Worm (Caenorhabditis elegans): ENCODE data around the gene T05G5.4.

DNA sequence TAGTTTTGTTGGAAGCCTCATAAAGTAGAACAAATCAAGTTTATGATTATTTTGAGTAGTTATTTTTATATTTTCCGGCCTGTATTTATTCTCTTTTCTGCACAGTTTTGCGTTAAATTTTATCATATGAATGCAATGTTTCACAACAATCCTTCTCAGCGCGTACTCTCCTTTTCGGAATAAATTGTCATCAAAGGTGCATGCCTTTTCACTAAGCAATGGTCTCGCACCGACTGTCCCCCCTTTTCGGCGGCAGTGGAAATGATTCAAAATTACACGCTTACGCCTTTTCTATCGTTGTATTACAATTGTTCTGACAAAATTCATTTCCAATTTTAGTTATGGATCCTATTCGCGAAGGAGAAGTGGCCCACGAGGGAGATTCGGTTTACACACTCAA, 1.6 kb upstream of the T05G5.4 start, which contains the start of the genes iff-1 and cdk-1:
- TF ChIP-seq hnd-1 (tag; optimal IDR thresholded peaks at IDR 0.05) (no peak), hmg-4 (GFP tag; optimal IDR thresholded peaks at IDR 0.05) (peak; percentile 33), tbx-11 (GFP tag; IDR thresholded peaks at IDR 0.05) (no peak)

All from whole organism, early embryonic.